Worm (Caenorhabditis elegans) whole organism, L2 larva: ENCODE measurements around the gene pdi-2.

Source experiments
- R02D3.7 ChIP-seq: fragments of 150-350 bp; optimal IDR thresholded peaks from 2 replicates; lab custom pipeline; 2014; ENCODE audit warnings: missing biosample characterization, missing genetic modification characterization
- blmp-1 ChIP-seq: sonication (generic microtip); optimal IDR thresholded peaks from 2 replicates; lab custom pipeline; 2017; ENCODE audit warnings: missing genetic modification characterization, mild to moderate bottlenecking, missing compliant biosample characterization, antibody characterized with exemption, moderate library complexity; ENCODE audit not compliant: insufficient read depth
- ceh-82 ChIP-seq: fragments of 150-350 bp; optimal IDR thresholded peaks from 2 replicates; lab custom pipeline; 2014; ENCODE audit warnings: missing biosample characterization, missing genetic modification characterization
- mab-5 ChIP-seq: fragments of 150-350 bp; optimal IDR thresholded peaks from 2 replicates; lab custom pipeline; 2014; ENCODE audit warnings: missing biosample characterization, missing genetic modification characterization
- mdl-1 ChIP-seq, 2 experiments: fragments of 150-350 bp in 1 of 2; sonication (generic microtip) in 1 of 2; optimal IDR thresholded peaks; 2 replicates each; lab custom pipeline; 2017; ENCODE audit warnings: missing biosample characterization in 2 of 2, missing genetic modification characterization in 2 of 2
- nhr-237 ChIP-seq: fragments of 150-350 bp; optimal IDR thresholded peaks from 2 replicates; lab custom pipeline; 2014; ENCODE audit warnings: missing biosample characterization, missing genetic modification characterization
- nhr-25 ChIP-seq: fragments of 150-350 bp; sonication (generic microtip); optimal IDR thresholded peaks from 3 replicates; lab custom pipeline; 2014; ENCODE audit warnings: missing biosample characterization, missing genetic modification characterization
- nhr-77 ChIP-seq: fragments of 150-350 bp; optimal IDR thresholded peaks from 2 replicates; lab custom pipeline; 2014; ENCODE audit warnings: missing biosample characterization, missing genetic modification characterization
- snpc-4 ChIP-seq: fragments of 150-350 bp; optimal IDR thresholded peaks from 2 replicates; lab custom pipeline; 2014; ENCODE audit warnings: missing biosample characterization, missing genetic modification characterization
- unc-62 ChIP-seq: fragments of 150-350 bp; optimal IDR thresholded peaks from 2 replicates; lab custom pipeline; 2014; ENCODE audit warnings: missing biosample characterization, missing genetic modification reagents, missing genetic modification characterization
- ztf-11 ChIP-seq: sonication (generic microtip); optimal IDR thresholded peaks from 2 replicates; lab custom pipeline; 2017; ENCODE audit warnings: missing biosample characterization, missing genetic modification characterization

- TF ChIP-seq nhr-237 (tag; lab: Kevin White, UChicago) = no peak
- no peak for TF ChIP-seq R02D3.7 (tag; lab: Kevin White, UChicago)
- TF ChIP-seq mab-5 (tag; lab: Kevin White, UChicago) = no peak
- TF ChIP-seq unc-62 (GFP tag; lab: Kevin White, UChicago) = no peak
- TF ChIP-seq ceh-82 (tag; lab: Kevin White, UChicago) = no peak
- no peak for TF ChIP-seq mdl-1 (tag; optimal IDR thresholded peaks at IDR 0.05; lab: Kevin White, UChicago)
- no peak for TF ChIP-seq nhr-25 (tag; lab: Kevin White, UChicago)
- no peak for TF ChIP-seq nhr-77
- no peak for TF ChIP-seq blmp-1 (tag; lab: Kevin White, UChicago)
- TF ChIP-seq snpc-4 (tag; lab: Kevin White, UChicago) = no peak
- no peak for TF ChIP-seq ztf-11 (tag; lab: Kevin White, UChicago)
Observed at ce11 chrX:4503259-4503658, 20.7 kb upstream of the pdi-2 start.
